Worm (Caenorhabditis elegans): ENCODE results near the gene nhr-282.
"Not testable (repeated sequence)": the region's sequence is repeated elsewhere in the genome, so short reads cannot be mapped to it uniquely, and the experiment has no call there.

nhr-282 gene

DNA sequence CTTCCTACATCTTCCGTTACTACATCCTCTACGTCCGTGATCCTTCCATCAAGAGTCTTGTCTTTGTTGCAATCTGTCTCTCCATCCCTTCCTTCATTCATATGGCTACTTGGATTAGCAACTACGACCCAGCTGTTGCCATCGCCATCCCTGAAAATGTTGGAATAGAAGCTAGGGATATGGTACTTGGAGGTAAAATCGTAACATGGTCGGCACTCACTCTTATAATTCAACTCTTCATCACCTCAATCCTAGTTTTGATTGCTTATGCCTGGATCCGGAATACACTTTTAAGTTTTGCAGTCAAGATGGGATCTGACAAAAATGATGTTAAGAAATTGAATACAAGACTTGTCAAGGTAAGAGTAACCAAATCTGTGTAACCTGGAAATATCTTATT, 8.3 kb upstream of the nhr-282 start, which contains the start of gene T26E4.18:
Gene T26E4.18 (minus strand): TSS at position 101 of the 400 bp plus-strand sequence.
- TF ChIP-seq ceh-36, F13C5.2, hmbx-1 (tag; optimal IDR thresholded peaks at IDR 0.05): not testable (repeated sequence)

DNA sequence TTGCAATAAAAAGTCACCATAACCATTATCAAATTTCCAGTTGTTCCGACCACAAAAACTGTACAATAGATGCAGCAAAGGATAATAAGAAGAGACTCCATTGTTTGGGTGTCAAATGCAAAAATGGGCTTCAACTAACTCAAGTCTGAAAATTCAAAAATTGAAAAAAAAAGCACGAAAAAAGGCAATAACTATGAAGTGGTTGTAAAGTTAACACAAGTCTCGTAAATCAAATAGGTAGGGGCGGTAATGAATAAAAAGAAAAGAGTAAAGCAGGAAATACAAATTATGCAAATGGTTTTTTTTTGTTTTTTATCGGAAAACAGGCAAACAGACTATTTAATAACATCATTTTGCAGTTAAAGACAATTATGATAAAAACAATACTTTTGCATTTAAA, 4.7 kb upstream of the nhr-282 start, which contains the start of gene srsx-38:
Gene srsx-38 (minus strand): TSS at position 101 of the 400 bp plus-strand sequence.
- not testable (repeated sequence) for TF ChIP-seq ets-7 (tag; optimal IDR thresholded peaks at IDR 0.05); aly-1 (tag; optimal IDR thresholded peaks at IDR 0.05); sea-1 (GFP tag; conservative IDR thresholded peaks at IDR 0.05)

DNA sequence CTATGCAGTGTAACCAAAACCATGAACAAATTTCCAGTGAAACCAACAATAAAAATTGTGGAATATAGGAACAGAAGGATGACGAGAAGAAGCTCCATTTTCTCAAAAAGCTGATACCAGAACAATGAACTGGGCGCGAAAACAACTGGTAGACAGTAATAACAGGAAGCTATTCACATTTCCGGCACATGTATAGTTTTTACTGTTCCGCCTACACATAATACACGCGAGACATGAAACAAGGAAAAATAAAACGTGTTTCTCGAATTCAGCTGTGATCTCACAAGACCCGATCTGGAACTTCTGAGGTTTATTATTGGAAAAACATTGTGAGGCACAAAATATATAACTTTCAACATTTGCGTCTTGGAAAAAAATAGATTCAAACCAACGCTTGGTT, 2.5 kb upstream of the nhr-282 start, which contains the start of gene srsx-36:
Gene srsx-36 (minus strand): TSS at position 101 of the 400 bp plus-strand sequence.
- no peak for TF ChIP-seq tbx-11 (GFP tag; IDR thresholded peaks at IDR 0.05)
- TF ChIP-seq F13C5.2 (tag; optimal IDR thresholded peaks at IDR 0.05), result no peak
- no peak for TF ChIP-seq hmbx-1 (tag; optimal IDR thresholded peaks at IDR 0.05)

DNA sequence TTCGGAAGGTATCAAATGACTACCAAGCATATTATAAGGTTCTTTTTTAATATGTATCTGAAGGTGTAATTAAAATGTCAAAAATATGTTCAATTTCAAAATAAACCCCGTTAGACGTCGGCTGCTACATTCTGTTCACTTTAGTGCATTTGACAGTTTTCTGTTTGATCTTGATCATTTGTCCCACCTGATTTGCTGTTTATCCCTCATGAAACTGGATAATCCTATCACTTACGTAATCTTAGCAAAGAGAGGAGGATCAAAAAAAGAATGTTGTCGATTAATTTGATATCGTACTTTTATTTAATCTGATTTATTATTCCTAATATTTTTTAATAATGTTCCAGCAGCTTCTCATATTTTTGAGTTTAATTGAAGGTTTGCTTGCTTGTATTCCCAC, 1.6 kb upstream of the nhr-282 start, which contains the start of gene F54B8.1:
Gene F54B8.1 (plus strand): TSS at position 301 of the 400 bp plus-strand sequence.
- TF ChIP-seq tbx-37 (GFP tag; conservative IDR thresholded peaks at IDR 0.05) (no peak), ceh-13 (GFP tag; optimal IDR thresholded peaks at IDR 0.05) (no peak), ceh-36 (tag; optimal IDR thresholded peaks at IDR 0.05) (no peak), F13C5.2 (tag; optimal IDR thresholded peaks at IDR 0.05) (no peak), hmbx-1 (tag; optimal IDR thresholded peaks at IDR 0.05) (no peak), flt-1 (GFP tag; IDR thresholded peaks at IDR 0.05) (no peak), tbx-11 (GFP tag; IDR thresholded peaks at IDR 0.05) (no peak), hmg-4 (GFP tag; optimal IDR thresholded peaks at IDR 0.05) (no peak), hnd-1 (tag; optimal IDR thresholded peaks at IDR 0.05) (no peak), B0310.2 (tag; optimal IDR thresholded peaks at IDR 0.05) (no peak)

DNA sequence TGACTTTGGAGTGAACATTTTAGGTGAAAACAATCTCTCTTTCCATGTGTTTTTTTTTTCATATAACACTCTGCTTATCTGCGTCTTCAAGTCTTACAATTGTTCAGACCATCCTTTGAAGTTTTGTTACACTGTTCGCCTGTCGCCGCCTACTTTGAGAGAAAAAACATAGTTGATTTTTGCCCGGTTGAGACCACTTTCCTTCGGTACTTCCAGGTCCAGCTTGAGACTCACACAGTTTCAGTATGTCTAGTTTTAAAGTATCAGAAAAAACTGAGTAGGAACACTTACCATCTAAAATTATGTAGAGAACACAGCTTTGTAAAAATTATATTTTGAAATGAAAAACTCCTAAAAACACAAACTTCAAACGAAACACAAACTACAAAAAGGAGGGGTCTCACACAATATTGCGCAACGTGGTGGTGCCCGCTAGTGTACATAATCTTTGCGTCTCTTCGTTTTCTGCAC, 3.9 kb downstream of the nhr-282 start, which contains the start of the genes fbxa-69 and F54B8.4:
Gene fbxa-69 (minus strand): TSS at position 10 of the 471 bp plus-strand sequence.
Gene F54B8.4 (plus strand): TSS at position 421 of the 471 bp plus-strand sequence.
- TF ChIP-seq ama-1 (optimal IDR thresholded peaks at IDR 0.05) (no peak), ets-7 (tag; optimal IDR thresholded peaks at IDR 0.05) (no peak), flt-1 (GFP tag; IDR thresholded peaks at IDR 0.05) (no peak)

DNA sequence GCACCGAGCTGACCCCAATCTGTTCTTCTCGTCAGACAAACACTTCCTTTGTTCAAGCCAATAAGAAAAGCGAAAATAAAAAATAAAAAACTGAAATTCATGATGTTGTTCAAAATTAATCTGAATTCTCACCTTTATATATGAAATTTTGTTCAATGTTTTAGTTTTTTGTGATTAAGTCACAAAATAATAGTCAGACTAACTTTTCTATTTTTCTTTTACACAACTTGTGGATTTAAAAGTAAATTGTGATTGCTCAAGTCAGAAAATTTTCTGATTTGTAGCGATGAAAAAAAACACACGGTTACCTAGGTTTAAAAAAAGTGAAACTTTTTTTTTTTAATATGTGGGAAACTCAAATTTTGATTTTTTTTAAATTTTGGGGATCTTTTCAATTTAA, 5.7 kb downstream of the nhr-282 start, which contains the start of gene abf-3:
Gene abf-3 (minus strand): TSS at position 101 of the 400 bp plus-strand sequence.
- TF ChIP-seq scrt-1 (GFP tag; IDR thresholded peaks at IDR 0.05), result no peak
- no peak for TF ChIP-seq B0310.2 (tag; optimal IDR thresholded peaks at IDR 0.05)
- no peak for TF ChIP-seq ama-1 (optimal IDR thresholded peaks at IDR 0.05)
- TF ChIP-seq ceh-36 (tag; optimal IDR thresholded peaks at IDR 0.05), result no peak
- TF ChIP-seq ceh-13 (GFP tag; optimal IDR thresholded peaks at IDR 0.05), result no peak
- TF ChIP-seq aly-1 (tag; optimal IDR thresholded peaks at IDR 0.05), result no peak
- no peak for TF ChIP-seq hnd-1 (tag; optimal IDR thresholded peaks at IDR 0.05)
- TF ChIP-seq ets-7 (tag; optimal IDR thresholded peaks at IDR 0.05), result no peak
- TF ChIP-seq tbx-11 (GFP tag; IDR thresholded peaks at IDR 0.05), result no peak
- TF ChIP-seq pes-1 (GFP tag; IDR thresholded peaks at IDR 0.05), result no peak
- no peak for TF ChIP-seq hmg-4 (GFP tag; optimal IDR thresholded peaks at IDR 0.05)
- no peak for TF ChIP-seq flt-1 (GFP tag; IDR thresholded peaks at IDR 0.05)
- no peak for TF ChIP-seq tbx-37 (GFP tag; conservative IDR thresholded peaks at IDR 0.05)
- no peak for TF ChIP-seq sea-1 (GFP tag; conservative IDR thresholded peaks at IDR 0.05)
- TF ChIP-seq F13C5.2 (tag; optimal IDR thresholded peaks at IDR 0.05), result no peak
- no peak for TF ChIP-seq tra-4 (tag; optimal IDR thresholded peaks at IDR 0.05)
- no peak for TF ChIP-seq hmbx-1 (tag; optimal IDR thresholded peaks at IDR 0.05)

DNA sequence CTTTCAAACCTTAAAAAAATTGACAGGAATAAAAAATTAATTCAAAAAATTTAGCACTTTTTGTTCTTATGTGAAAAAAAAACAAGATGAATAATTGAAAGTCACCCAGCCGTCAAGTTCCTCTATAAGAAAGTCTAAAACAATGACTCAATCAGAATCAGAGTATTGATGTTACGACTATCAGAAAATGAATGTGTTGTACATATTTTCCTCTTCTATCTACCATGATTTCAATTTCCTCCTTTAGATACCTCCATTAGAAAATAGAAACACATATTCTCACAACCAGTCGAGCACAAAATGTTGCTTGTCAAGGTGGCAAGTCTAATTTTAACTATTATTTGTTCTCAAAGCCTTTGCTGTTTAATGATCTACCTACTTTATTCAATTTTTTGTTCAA, 7.9 kb downstream of the nhr-282 start, which contains the start of gene srbc-48:
Gene srbc-48 (plus strand): TSS at position 301 of the 400 bp plus-strand sequence.
- TF ChIP-seq F13C5.2 (tag; optimal IDR thresholded peaks at IDR 0.05), result no peak
- no peak for TF ChIP-seq aly-1 (tag; optimal IDR thresholded peaks at IDR 0.05)
- TF ChIP-seq tbx-37 (GFP tag; conservative IDR thresholded peaks at IDR 0.05), result no peak
- no peak for TF ChIP-seq tra-4 (tag; optimal IDR thresholded peaks at IDR 0.05)
- TF ChIP-seq flt-1 (GFP tag; IDR thresholded peaks at IDR 0.05), result no peak
- TF ChIP-seq tbx-11 (GFP tag; IDR thresholded peaks at IDR 0.05), result no peak
- no peak for TF ChIP-seq ceh-13 (GFP tag; optimal IDR thresholded peaks at IDR 0.05)

DNA sequence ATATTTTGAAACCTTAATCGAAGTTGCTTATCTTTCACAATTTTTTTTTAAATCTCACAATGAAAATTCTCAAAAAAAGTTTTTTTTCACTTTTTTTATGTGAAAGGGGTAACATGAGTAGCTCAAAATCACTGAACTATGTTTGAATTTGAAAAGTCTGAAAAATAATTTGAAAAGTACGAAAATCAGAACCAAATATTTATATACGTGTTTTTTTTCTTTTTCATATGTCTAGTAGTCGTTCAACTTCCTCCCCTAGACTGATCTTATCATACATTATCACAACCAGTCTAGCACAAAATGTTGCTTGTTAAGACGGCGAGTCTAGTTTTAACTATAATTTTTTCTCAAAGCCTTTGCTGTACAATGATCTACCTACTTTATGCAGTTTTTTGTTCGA, 9.3 kb downstream of the nhr-282 start, which contains the start of gene srbc-49:
Gene srbc-49 (plus strand): TSS at position 301 of the 400 bp plus-strand sequence.
- TF ChIP-seq F13C5.2 (tag; optimal IDR thresholded peaks at IDR 0.05) (no peak), aly-1 (tag; optimal IDR thresholded peaks at IDR 0.05) (no peak), pes-1 (GFP tag; IDR thresholded peaks at IDR 0.05) (no peak), scrt-1 (GFP tag; IDR thresholded peaks at IDR 0.05) (no peak), hnd-1 (tag; optimal IDR thresholded peaks at IDR 0.05) (no peak), ama-1 (optimal IDR thresholded peaks at IDR 0.05) (no peak)

DNA sequence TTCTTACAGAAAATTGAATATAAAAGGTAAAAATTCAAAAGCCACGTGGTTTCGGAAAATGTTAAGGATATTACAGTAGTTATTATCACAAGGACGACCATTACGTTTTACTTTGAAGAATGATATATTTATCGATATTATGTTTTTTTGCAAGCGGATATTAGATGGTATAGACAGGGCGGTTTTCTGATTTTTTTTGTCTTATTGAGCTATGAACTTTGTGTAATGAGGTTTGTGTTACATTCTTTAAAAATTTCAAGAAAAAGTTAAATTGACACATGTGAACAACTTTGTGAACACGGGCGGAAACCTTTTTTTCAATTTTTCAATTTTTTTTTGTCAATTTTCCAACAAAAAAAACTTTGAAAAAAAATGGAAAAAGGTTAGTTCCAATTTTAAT, 12.8 kb downstream of the nhr-282 start, which contains the start of gene srbc-50:
Gene srbc-50 (minus strand): TSS at position 101 of the 400 bp plus-strand sequence.
- TF ChIP-seq ama-1 (optimal IDR thresholded peaks at IDR 0.05), result no peak
- no peak for TF ChIP-seq tra-4 (tag; optimal IDR thresholded peaks at IDR 0.05)
- TF ChIP-seq sea-1 (GFP tag; conservative IDR thresholded peaks at IDR 0.05), result no peak
- TF ChIP-seq aly-1 (tag; optimal IDR thresholded peaks at IDR 0.05), result no peak
- TF ChIP-seq pes-1 (GFP tag; IDR thresholded peaks at IDR 0.05), result no peak
- no peak for TF ChIP-seq B0310.2 (tag; optimal IDR thresholded peaks at IDR 0.05)
